Fruit fly (Drosophila melanogaster) whole organism, embryonic: ENCODE data around the gene CG32590.

Experiments
- Atf3 ChIP-seq: fragments of 200-800 bp; sonication (Bioruptor generic); optimal IDR thresholded peaks from 3 replicates; lab custom pipeline; 2016; ENCODE audit warnings: missing biosample characterization, missing genetic modification characterization
- Atf6 ChIP-seq: fragments of 200-800 bp; sonication (Bioruptor generic); IDR thresholded peaks from 2 replicates; pipeline ENCODE4 v1.3.6; 2022; ENCODE audit warnings: missing biosample characterization, missing genetic modification characterization
- Blimp-1 ChIP-seq: fragments of 200-800 bp; sonication (Bioruptor generic); optimal IDR thresholded peaks from 3 replicates; lab custom pipeline; 2018; ENCODE audit warnings: missing biosample characterization, missing genetic modification characterization, mild to moderate bottlenecking, moderate library complexity, missing genetic modification reagents
- C15 ChIP-seq: fragments of 200-800 bp; sonication (Bioruptor generic); IDR thresholded peaks from 3 replicates; pipeline ENCODE4 v1.3.6; 2022; ENCODE audit warnings: missing biosample characterization, missing genetic modification characterization
- CG10267 ChIP-seq: fragments of 200-800 bp; sonication (Bioruptor generic); optimal IDR thresholded peaks from 2 replicates; lab custom pipeline; 2018; ENCODE audit warnings: missing biosample characterization, mild to moderate bottlenecking, missing genetic modification characterization, moderate library complexity
- CG10366 ChIP-seq: fragments of 200-800 bp; sonication (Bioruptor generic); IDR thresholded peaks from 2 replicates; pipeline ENCODE4 v1.3.6; 2022; ENCODE audit warnings: missing biosample characterization, missing genetic modification characterization
- CG1233 ChIP-seq: fragments of 200-800 bp; sonication (Bioruptor generic); optimal IDR thresholded peaks from 4 replicates; lab custom pipeline; 2018; ENCODE audit warnings: missing biosample characterization, mild to moderate bottlenecking, missing genetic modification characterization
- CG15269 ChIP-seq: fragments of 200-800 bp; sonication (Bioruptor generic); optimal IDR thresholded peaks from 2 replicates; lab custom pipeline; 2018; ENCODE audit warnings: missing biosample characterization, mild to moderate bottlenecking, missing genetic modification characterization, moderate library complexity
- CG1832 ChIP-seq: fragments of 200-800 bp; sonication (Bioruptor generic); optimal IDR thresholded peaks from 2 replicates; lab custom pipeline; 2017; ENCODE audit warnings: missing biosample characterization, mild to moderate bottlenecking, missing genetic modification characterization, inconsistent platforms
- CG2116 ChIP-seq: fragments of 200-800 bp; sonication (Bioruptor generic); optimal IDR thresholded peaks from 3 replicates; lab custom pipeline; 2018; ENCODE audit warnings: missing biosample characterization, mild to moderate bottlenecking, missing genetic modification characterization
- CG2875 ChIP-seq: fragments of 200-800 bp; sonication (Bioruptor generic); optimal IDR thresholded peaks from 2 replicates; lab custom pipeline; 2017; ENCODE audit warnings: missing biosample characterization, mild to moderate bottlenecking, missing genetic modification characterization, missing genetic modification reagents
- CG31388 ChIP-seq: fragments of 200-800 bp; sonication (Bioruptor generic); optimal IDR thresholded peaks from 2 replicates; lab custom pipeline; 2016; ENCODE audit warnings: missing biosample characterization, missing genetic modification characterization
- CG32532 ChIP-seq: fragments of 200-800 bp; sonication (Bioruptor generic); IDR thresholded peaks from 2 replicates; pipeline ENCODE4 v1.3.6; 2022; ENCODE audit warnings: missing biosample characterization, missing genetic modification characterization
- CG32772 ChIP-seq: fragments of 200-800 bp; sonication (Bioruptor generic); IDR thresholded peaks from 2 replicates; pipeline ENCODE4 v1.3.6; 2022; ENCODE audit warnings: missing biosample characterization, missing genetic modification characterization
- CG34376 ChIP-seq: fragments of 200-800 bp; sonication (Bioruptor generic); optimal IDR thresholded peaks from 2 replicates; lab custom pipeline; 2018; ENCODE audit warnings: missing biosample characterization, mild to moderate bottlenecking, missing genetic modification characterization
- CG6654 ChIP-seq: fragments of 200-800 bp; sonication (Bioruptor generic); optimal IDR thresholded peaks from 2 replicates; lab custom pipeline; 2017; ENCODE audit warnings: missing biosample characterization, mild to moderate bottlenecking, missing genetic modification characterization
- CG6854 ChIP-seq: fragments of 200-800 bp; sonication (Bioruptor generic); optimal IDR thresholded peaks from 3 replicates; lab custom pipeline; 2017; ENCODE audit warnings: missing biosample characterization, mild to moderate bottlenecking, missing genetic modification characterization
- CG7357 ChIP-seq: fragments of 200-800 bp; sonication (Bioruptor generic); IDR thresholded peaks from 3 replicates; pipeline ENCODE4 v1.3.6; 2022; ENCODE audit warnings: missing biosample characterization, missing genetic modification characterization
- CG9215 ChIP-seq: fragments of 200-800 bp; sonication (Bioruptor generic); IDR thresholded peaks from 2 replicates; pipeline ENCODE4 v1.3.6; 2022; ENCODE audit warnings: missing biosample characterization, missing genetic modification characterization
- CG9817 ChIP-seq: fragments of 200-800 bp; sonication (Bioruptor generic); optimal IDR thresholded peaks from 2 replicates; lab custom pipeline; 2018; ENCODE audit warnings: missing biosample characterization, mild to moderate bottlenecking, missing genetic modification characterization, moderate library complexity
- Dad ChIP-seq: fragments of 200-800 bp; sonication (Bioruptor generic); optimal IDR thresholded peaks from 3 replicates; lab custom pipeline; 2016; ENCODE audit warnings: missing biosample characterization, missing genetic modification characterization
- Dip2 ChIP-seq: fragments of 200-800 bp; sonication (Bioruptor generic); IDR thresholded peaks from 2 replicates; pipeline ENCODE4 v1.3.6; 2022; ENCODE audit warnings: missing biosample characterization, missing genetic modification characterization
- E2f2 ChIP-seq: fragments of 200-800 bp; sonication (Bioruptor generic); IDR thresholded peaks from 2 replicates; pipeline ENCODE4 v1.3.6; 2022; ENCODE audit warnings: missing biosample characterization, missing genetic modification characterization
- Fer3 ChIP-seq: fragments of 200-800 bp; sonication (Bioruptor generic); optimal IDR thresholded peaks from 2 replicates; lab custom pipeline; 2018; ENCODE audit warnings: missing biosample characterization, mild to moderate bottlenecking, missing genetic modification characterization, moderate library complexity
- Gsc ChIP-seq: fragments of 200-800 bp; sonication (Bioruptor generic); IDR thresholded peaks from 2 replicates; pipeline ENCODE4 v1.3.6; 2022; ENCODE audit warnings: missing biosample characterization, missing genetic modification characterization
- Hr51 ChIP-seq, 2 experiments: fragments of 200-800 bp; sonication (Bioruptor generic); optimal IDR thresholded peaks; 2 replicates in 1 of 2; 3 replicates in 1 of 2; lab custom pipeline; 2016 to 2018; ENCODE audit warnings: missing biosample characterization in 2 of 2, missing genetic modification characterization in 2 of 2, mild to moderate bottlenecking in 1 of 2, moderate library complexity in 1 of 2
- MESR4 ChIP-seq: fragments of 200-800 bp; sonication (Bioruptor generic); optimal IDR thresholded peaks from 2 replicates; lab custom pipeline; 2018; ENCODE audit warnings: missing biosample characterization, mild to moderate bottlenecking, missing genetic modification characterization, moderate library complexity
- Mes4 ChIP-seq: fragments of 200-800 bp; sonication (Bioruptor generic); optimal IDR thresholded peaks from 2 replicates; lab custom pipeline; 2016; ENCODE audit warnings: missing biosample characterization, missing genetic modification characterization
- NFAT ChIP-seq: fragments of 200-800 bp; sonication (Bioruptor generic); IDR thresholded peaks from 2 replicates; pipeline ENCODE4 v1.3.6; 2022; ENCODE audit warnings: missing biosample characterization, missing genetic modification characterization
- Neu2 ChIP-seq: fragments of 200-800 bp; sonication (Bioruptor generic); optimal IDR thresholded peaks from 3 replicates; lab custom pipeline; 2016; ENCODE audit warnings: missing biosample characterization, missing genetic modification characterization, borderline replicate concordance
- Oli ChIP-seq: fragments of 200-800 bp; sonication (Bioruptor generic); optimal IDR thresholded peaks from 2 replicates; lab custom pipeline; 2018; ENCODE audit warnings: missing biosample characterization, mild to moderate bottlenecking, missing genetic modification characterization, moderate library complexity
- PHDP ChIP-seq: fragments of 200-800 bp; sonication (Bioruptor generic); optimal IDR thresholded peaks from 3 replicates; lab custom pipeline; 2018; ENCODE audit warnings: missing biosample characterization, mild to moderate bottlenecking, missing genetic modification characterization, moderate library complexity
- Rfx ChIP-seq: fragments of 200-800 bp; sonication (Bioruptor generic); IDR thresholded peaks from 2 replicates; pipeline ENCODE4 v1.3.6; 2022; ENCODE audit warnings: missing biosample characterization, missing genetic modification characterization
- Usf ChIP-seq: fragments of 200-800 bp; sonication (Bioruptor generic); optimal IDR thresholded peaks from 2 replicates; lab custom pipeline; 2017; ENCODE audit warnings: missing genotype, missing biosample characterization, missing genetic modification characterization
- Xbp1 ChIP-seq: fragments of 200-800 bp; sonication (Bioruptor generic); optimal IDR thresholded peaks from 3 replicates; lab custom pipeline; 2016; ENCODE audit warnings: missing biosample characterization, mild to moderate bottlenecking, missing genetic modification characterization
- btn ChIP-seq: fragments of 200-800 bp; sonication (Bioruptor generic); optimal IDR thresholded peaks from 2 replicates; lab custom pipeline; 2016; ENCODE audit warnings: missing biosample characterization, missing genetic modification characterization
- caup ChIP-seq: fragments of 200-800 bp; sonication (Bioruptor generic); optimal IDR thresholded peaks from 3 replicates; lab custom pipeline; 2017; ENCODE audit warnings: missing biosample characterization, mild to moderate bottlenecking, missing genetic modification characterization, moderate library complexity; ENCODE audit not compliant: severe bottlenecking
- croc ChIP-seq: fragments of 200-800 bp; sonication (Bioruptor generic); conservative IDR thresholded peaks from 3 replicates; pipeline ENCODE4 v1.3.6; 2022; ENCODE audit warnings: missing biosample characterization, missing genetic modification characterization
- cwo ChIP-seq: fragments of 200-800 bp; sonication (Bioruptor generic); optimal IDR thresholded peaks from 3 replicates; lab custom pipeline; 2017; ENCODE audit warnings: missing biosample characterization, missing genetic modification characterization, mild to moderate bottlenecking, moderate library complexity, missing genetic modification reagents
- da ChIP-seq: fragments of 200-800 bp; sonication (Bioruptor generic); optimal IDR thresholded peaks from 2 replicates; lab custom pipeline; 2016; ENCODE audit warnings: missing biosample characterization, missing genetic modification characterization
- dmrt11E ChIP-seq: fragments of 200-800 bp; sonication (Bioruptor generic); optimal IDR thresholded peaks from 3 replicates; lab custom pipeline; 2018; ENCODE audit warnings: missing biosample characterization, mild to moderate bottlenecking, missing genetic modification characterization, moderate library complexity
- esg ChIP-seq: fragments of 200-800 bp; sonication (Bioruptor generic); conservative IDR thresholded peaks from 2 replicates; pipeline ENCODE4 v1.3.6; 2022; ENCODE audit warnings: missing biosample characterization, missing genetic modification characterization
- nau ChIP-seq: fragments of 200-800 bp; sonication (Bioruptor generic); optimal IDR thresholded peaks from 3 replicates; lab custom pipeline; 2017; ENCODE audit warnings: missing biosample characterization, mild to moderate bottlenecking, missing genetic modification characterization, missing genetic modification reagents
- pnt ChIP-seq: fragments of 200-800 bp; sonication (Bioruptor generic); optimal IDR thresholded peaks from 3 replicates; lab custom pipeline; 2016; ENCODE audit warnings: missing biosample characterization, missing genetic modification characterization
- sc ChIP-seq, 3 experiments: fragments of >200 bp in 2 of 3; fragments of 200-800 bp in 1 of 3; sonication (Bioruptor generic) in 1 of 3; optimal IDR thresholded peaks; 2 replicates in 2 of 3; 3 replicates in 1 of 3; lab custom pipeline; 2017; ENCODE audit warnings: mild to moderate bottlenecking in 1 of 3, missing biosample characterization in 1 of 3, missing genetic modification characterization in 1 of 3, missing genetic modification reagents in 1 of 3
- schlank ChIP-seq: fragments of 200-800 bp; sonication (Bioruptor generic); optimal IDR thresholded peaks from 2 replicates; lab custom pipeline; 2018; ENCODE audit warnings: missing biosample characterization, mild to moderate bottlenecking, missing genetic modification characterization
- sens ChIP-seq: fragments of 200-800 bp; sonication (Bioruptor generic); peaks from one replicate; lab custom pipeline; 2016; ENCODE audit warnings: missing biosample characterization, missing genetic modification characterization
- sna ChIP-seq: fragments of 200-800 bp; sonication (Bioruptor generic); IDR thresholded peaks from 2 replicates; pipeline ENCODE4 v1.3.6; 2022; ENCODE audit warnings: missing biosample characterization, missing genetic modification characterization; ENCODE audit not compliant: partially characterized antibody
- usp ChIP-seq: fragments of >200 bp; optimal IDR thresholded peaks from 2 replicates; lab custom pipeline; 2017; ENCODE audit warnings: missing biosample characterization, missing genetic modification characterization

The CG32590 gene

dm6 chrX:14840417-14840872 lies 1.5 kb upstream of the CG32590 start (continued):
- TF ChIP-seq E2f2 (GFP tag; lab: Robert Waterston, UW), result 0 out of 2 replicates have a peak, but pooled peaks have one; percentile 23
- peak; percentile 42 for TF ChIP-seq esg (GFP tag; lab: Robert Waterston, UW)
- TF ChIP-seq Atf6 (GFP tag; lab: Robert Waterston, UW), result 0 out of 2 replicates have a peak, but pooled peaks have one; percentile 29
- TF ChIP-seq usp (GFP tag; lab: Kevin White, UChicago), result no peak
- no peak for TF ChIP-seq CG34376 (GFP tag; lab: Kevin White, UChicago)
- TF ChIP-seq sens (GFP tag; lab: Kevin White, UChicago), result no peak
- peak; percentile 32 for TF ChIP-seq CG9817 (tag; lab: Kevin White, UChicago)
- TF ChIP-seq pnt (GFP tag; lab: Kevin White, UChicago), result no peak
- no peak for TF ChIP-seq croc (GFP tag; lab: Robert Waterston, UW)
- TF ChIP-seq CG10366, result peak; percentile 8; the same call in 1 of the 2 replicates
- TF ChIP-seq Gsc, result no peak
- TF ChIP-seq caup (GFP tag; lab: Kevin White, UChicago), result peak; percentile 21
- no peak for TF ChIP-seq btn
- no peak for TF ChIP-seq CG1832 (GFP tag; lab: Kevin White, UChicago)
- TF ChIP-seq sc (optimal IDR thresholded peaks at IDR 0.05; lab: Kevin White, UChicago), result no peak
- no peak for TF ChIP-seq sc (GFP tag; optimal IDR thresholded peaks at IDR 0.05; lab: Kevin White, UChicago)
- TF ChIP-seq Mes4 (GFP tag; lab: Kevin White, UChicago), result no peak
- peak; percentile 26 for TF ChIP-seq cwo (GFP tag; lab: Kevin White, UChicago)
- no peak for TF ChIP-seq Dad (GFP tag; lab: Kevin White, UChicago)
- TF ChIP-seq Dip2 (GFP tag; lab: Robert Waterston, UW), result no peak
- TF ChIP-seq CG32532 (GFP tag; lab: Robert Waterston, UW), result peak; percentile 76
- no peak for TF ChIP-seq Neu2 (GFP tag; lab: Kevin White, UChicago)
- peak; percentile 72 for TF ChIP-seq CG15269 (tag; lab: Kevin White, UChicago)
- peak; percentile 63 for TF ChIP-seq PHDP (tag; lab: Kevin White, UChicago)
- TF ChIP-seq nau (GFP tag; lab: Kevin White, UChicago), result no peak
- TF ChIP-seq sna (GFP tag; lab: Robert Waterston, UW), result no peak
- TF ChIP-seq Xbp1 (GFP tag; lab: Kevin White, UChicago), result peak; percentile 24
- no peak for TF ChIP-seq CG2875 (GFP tag; lab: Kevin White, UChicago)
- no peak for TF ChIP-seq schlank
- TF ChIP-seq CG9215 (GFP tag; lab: Robert Waterston, UW), result no peak
- TF ChIP-seq CG7357 (GFP tag; lab: Robert Waterston, UW), result no peak
- no peak for TF ChIP-seq CG31388 (GFP tag; lab: Kevin White, UChicago)
- peak; percentile 11 for TF ChIP-seq CG6854 (GFP tag; lab: Kevin White, UChicago)
- no peak for TF ChIP-seq CG2116
- no peak for TF ChIP-seq C15 (GFP tag; lab: Robert Waterston, UW)
- TF ChIP-seq Hr51 (GFP tag; optimal IDR thresholded peaks at IDR 0.05; lab: Kevin White, UChicago), result peak in 1 of 2 experiments; percentile 65
- TF ChIP-seq NFAT (GFP tag; lab: Robert Waterston, UW), result no peak
- peak; percentile 49 for TF ChIP-seq Rfx (GFP tag; lab: Robert Waterston, UW)
- no peak for TF ChIP-seq Atf3 (GFP tag; lab: Kevin White, UChicago)
- TF ChIP-seq CG6654 (GFP tag; lab: Kevin White, UChicago), result no peak
- TF ChIP-seq CG32772 (GFP tag; lab: Robert Waterston, UW), result peak; percentile 23; the same call in 1 of the 2 replicates
- peak; percentile 10 for TF ChIP-seq dmrt11E (tag; lab: Kevin White, UChicago)
- no peak for TF ChIP-seq Usf (GFP tag; lab: Kevin White, UChicago)
- no peak for TF ChIP-seq da
- TF ChIP-seq Blimp-1, result peak; percentile 67
- TF ChIP-seq MESR4 (GFP tag; lab: Kevin White, UChicago), result no peak
- TF ChIP-seq CG1233, result no peak
- peak; percentile 60 for TF ChIP-seq Fer3 (tag; lab: Kevin White, UChicago)
- peak; percentile 55 for TF ChIP-seq Oli (tag; lab: Kevin White, UChicago)
- peak; percentile 59 for TF ChIP-seq CG10267 (tag; lab: Kevin White, UChicago)
